Worm (Caenorhabditis elegans) whole organism, L1 larva: ENCODE measurements around the gene K03B4.4.

Experiments used
- Y116A8C.19 ChIP-seq: sonication (generic microtip); optimal IDR thresholded peaks from 2 replicates; lab custom pipeline; 2016; ENCODE audit warnings: missing compliant biosample characterization, missing genetic modification characterization, borderline replicate concordance
- dpl-1 ChIP-seq, 3 experiments: fragments of 150-350 bp in 2 of 3; sonication (generic microtip) in 1 of 3; optimal IDR thresholded peaks; 2 replicates each; lab custom pipeline; 2014 to 2017; ENCODE audit warnings: missing biosample characterization in 3 of 3, missing genetic modification characterization in 3 of 3, missing genetic modification reagents in 3 of 3
- egl-27 ChIP-seq, 2 experiments: fragments of 150-350 bp in 1 of 2; sonication (generic microtip); optimal IDR thresholded peaks; 3 replicates each; lab custom pipeline; 2017 to 2018; ENCODE audit warnings: missing biosample characterization in 2 of 2, missing genetic modification characterization in 2 of 2, missing genetic modification reagents in 2 of 2
- hlh-4 ChIP-seq: sonication (generic microtip); optimal IDR thresholded peaks from 2 replicates; lab custom pipeline; 2016; ENCODE audit warnings: mild to moderate bottlenecking, missing genetic modification characterization, missing compliant biosample characterization
- jun-1 ChIP-seq: fragments of 150-350 bp; optimal IDR thresholded peaks from 2 replicates; lab custom pipeline; 2014; ENCODE audit warnings: missing biosample characterization, missing genetic modification reagents, missing genetic modification characterization
- lin-39 ChIP-seq: fragments of 150-350 bp; optimal IDR thresholded peaks from 2 replicates; lab custom pipeline; 2014; ENCODE audit warnings: missing biosample characterization, missing genetic modification reagents, missing genetic modification characterization
- nhr-77 ChIP-seq: fragments of 150-350 bp; optimal IDR thresholded peaks from 2 replicates; lab custom pipeline; 2014; ENCODE audit warnings: missing biosample characterization, missing genetic modification characterization
- pag-3 ChIP-seq: sonication (generic microtip); optimal IDR thresholded peaks from 2 replicates; lab custom pipeline; 2017; ENCODE audit warnings: missing genetic modification characterization, mild to moderate bottlenecking, missing compliant biosample characterization, antibody characterized with exemption, borderline replicate concordance; ENCODE audit not compliant: insufficient read depth
- rnt-1 ChIP-seq: sonication (generic microtip); optimal IDR thresholded peaks from 2 replicates; lab custom pipeline; 2016; ENCODE audit warnings: mild to moderate bottlenecking, missing genetic modification characterization, moderate library complexity, missing compliant biosample characterization
- unc-98 ChIP-seq: fragments of 200-800 bp; sonication (Bioruptor generic); IDR thresholded peaks from 2 replicates; pipeline ENCODE4 v1.3.6; 2022; ENCODE audit warnings: missing genetic modification characterization, missing compliant biosample characterization
- ztf-11 ChIP-seq, 2 experiments: sonication (generic microtip); optimal IDR thresholded peaks; 2 replicates each; lab custom pipeline; 2016 to 2017; ENCODE audit warnings: missing genetic modification characterization in 2 of 2, missing biosample characterization in 1 of 2, missing compliant biosample characterization in 1 of 2

- peak in 1 of 2 experiments; percentile 7 for TF ChIP-seq ztf-11 (tag; optimal IDR thresholded peaks at IDR 0.05; lab: Kevin White, UChicago)
- no peak for TF ChIP-seq jun-1
- TF ChIP-seq Y116A8C.19 (tag; lab: Kevin White, UChicago), result no peak
- TF ChIP-seq nhr-77 (tag; lab: Kevin White, UChicago), result no peak
- TF ChIP-seq hlh-4 (tag; lab: Kevin White, UChicago), result no peak
- TF ChIP-seq rnt-1, result peak; percentile 81
- no peak for TF ChIP-seq pag-3 (tag; lab: Kevin White, UChicago)
- TF ChIP-seq unc-98 (GFP tag; lab: Robert Waterston, UW), result no peak
- peak; percentile 19 to 59 (median 46) for TF ChIP-seq dpl-1 (GFP tag; optimal IDR thresholded peaks at IDR 0.05; lab: Kevin White, UChicago)
- no peak for TF ChIP-seq egl-27 (tag; optimal IDR thresholded peaks at IDR 0.05; lab: Kevin White, UChicago)
- TF ChIP-seq lin-39 (tag; lab: Kevin White, UChicago), result peak; percentile 81
Measured at ce11 chrV:4731154-4731961, 49.6 kb downstream of the K03B4.4 start, which contains the start of gene F39G3.3.
